Worm (Caenorhabditis elegans): ENCODE results near the gene F22F7.8.
A peak's percentile ranks its signal among the peaks of the same experiment; 100 is the strongest.
"Not testable (repeated sequence)": the region's sequence is repeated elsewhere in the genome, so short reads cannot be mapped to it uniquely, and the experiment has no call there.

F22F7.8 gene

ce11 chrV:2095772-2096171 is 26.0 kb downstream of the F22F7.8 start, which contains the start of gene clec-207:
TSS of gene clec-207 (plus strand) at chrV:2096072.
- TF ChIP-seq scrt-1 (GFP tag; IDR thresholded peaks at IDR 0.05) = no peak

DNA sequence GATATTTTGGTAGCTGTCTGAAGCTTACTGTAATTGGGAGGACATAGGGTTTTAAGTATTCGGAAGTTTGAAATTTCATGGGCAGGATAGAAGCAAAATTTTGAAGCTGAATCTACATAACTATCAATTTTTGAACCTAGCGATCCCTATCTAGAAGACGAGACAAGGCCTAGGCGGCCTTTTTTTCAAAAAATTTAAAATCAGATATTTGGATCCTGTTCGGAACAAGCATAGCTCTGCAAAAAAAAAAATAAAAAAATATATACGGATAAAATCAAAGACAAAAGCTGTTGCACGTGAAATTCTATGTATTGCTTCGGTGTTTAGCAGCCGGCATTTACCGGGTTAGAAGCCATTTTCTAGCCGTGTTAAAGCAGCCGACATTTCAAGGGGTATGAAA is 26.6 kb downstream of the F22F7.8 start, which contains the start of gene F36F12.2:
F36F12.2 (minus strand) TSS at position 101 of the 400 bp plus-strand sequence.
- no peak for TF ChIP-seq B0310.2 (tag; optimal IDR thresholded peaks at IDR 0.05)
- TF ChIP-seq ceh-13 (GFP tag; optimal IDR thresholded peaks at IDR 0.05) = no peak
- no peak for TF ChIP-seq ceh-36 (tag; optimal IDR thresholded peaks at IDR 0.05)
- no peak for TF ChIP-seq scrt-1 (GFP tag; IDR thresholded peaks at IDR 0.05)
- no peak for TF ChIP-seq hmbx-1 (tag; optimal IDR thresholded peaks at IDR 0.05)
- no peak for TF ChIP-seq ama-1 (optimal IDR thresholded peaks at IDR 0.05)
- TF ChIP-seq tbx-11 (GFP tag; IDR thresholded peaks at IDR 0.05) = no peak

- TF ChIP-seq tbx-11 (GFP tag; IDR thresholded peaks at IDR 0.05); tbx-37 (GFP tag; conservative IDR thresholded peaks at IDR 0.05); hmg-4 (GFP tag; optimal IDR thresholded peaks at IDR 0.05): not testable (repeated sequence)
These were observed 31.4 kb downstream of the F22F7.8 start, which contains the start of gene ztf-28 for ce11 chrV:2090321-2090720. TSS of gene ztf-28 (plus strand) at chrV:2090669.

- TF ChIP-seq scrt-1 (GFP tag; IDR thresholded peaks at IDR 0.05) = 0 out of 2 replicates have a peak, but pooled peaks have one; percentile 11
These were observed 36.0 kb downstream of the F22F7.8 start, which contains the start of gene F36F12.3 for ce11 chrV:2085745-2086267. TSS of gene F36F12.3 (plus strand) at chrV:2085795.

- TF ChIP-seq hmg-4 (GFP tag; optimal IDR thresholded peaks at IDR 0.05) (no peak), ceh-36 (tag; optimal IDR thresholded peaks at IDR 0.05) (no peak), hmbx-1 (tag; optimal IDR thresholded peaks at IDR 0.05) (no peak)
These were observed 37.9 kb downstream of the F22F7.8 start for ce11 chrV:2083869-2084268.

DNA sequence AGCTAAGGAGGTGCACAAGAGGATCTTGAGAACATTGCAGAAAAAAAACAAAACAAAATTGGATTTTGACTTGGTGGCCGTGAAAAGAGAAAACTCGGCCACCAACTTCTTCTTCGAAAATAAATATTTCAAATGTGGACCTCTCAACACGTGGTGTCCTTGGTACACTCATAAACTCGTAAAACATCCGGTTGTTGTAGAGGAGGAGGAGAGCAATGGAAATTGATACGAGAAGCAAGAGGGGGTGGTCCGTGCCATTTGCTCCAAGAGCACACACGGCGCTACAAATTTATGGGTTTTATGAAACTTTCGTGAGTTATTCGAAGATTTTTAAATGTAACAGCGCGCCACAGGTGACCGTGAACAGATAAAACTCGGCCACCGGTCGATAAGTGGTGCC is 39.9 kb downstream of the F22F7.8 start:
- no peak for TF ChIP-seq hmbx-1 (tag; optimal IDR thresholded peaks at IDR 0.05)

DNA sequence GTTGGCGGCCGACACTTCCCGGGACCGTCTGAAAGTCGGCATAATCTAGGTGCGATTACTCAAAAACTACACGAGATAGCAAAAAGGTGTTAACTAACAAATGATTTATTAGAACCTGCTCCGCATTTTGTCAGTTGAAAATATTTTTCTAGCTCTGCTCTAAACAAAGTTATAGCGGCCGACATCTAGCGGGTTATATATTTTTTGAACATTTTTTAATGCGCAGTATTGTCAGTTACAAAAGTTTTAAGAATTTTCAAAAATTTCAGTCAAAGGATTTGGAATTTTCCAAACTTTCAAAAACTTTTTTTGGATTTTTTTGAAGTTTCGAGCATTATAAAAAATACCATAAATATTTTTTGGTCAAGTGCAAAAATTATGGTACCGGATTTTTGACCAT is 40.5 kb downstream of the F22F7.8 start:
- no peak for TF ChIP-seq sea-1 (GFP tag; conservative IDR thresholded peaks at IDR 0.05)
- no peak for TF ChIP-seq hmg-4 (GFP tag; optimal IDR thresholded peaks at IDR 0.05)
- TF ChIP-seq F13C5.2 (tag; optimal IDR thresholded peaks at IDR 0.05) = no peak
- TF ChIP-seq tbx-37 (GFP tag; conservative IDR thresholded peaks at IDR 0.05) = no peak
- no peak for TF ChIP-seq hmbx-1 (tag; optimal IDR thresholded peaks at IDR 0.05)
- TF ChIP-seq flt-1 (GFP tag; IDR thresholded peaks at IDR 0.05) = no peak
- TF ChIP-seq tra-4 (tag; optimal IDR thresholded peaks at IDR 0.05) = no peak
- no peak for TF ChIP-seq scrt-1 (GFP tag; IDR thresholded peaks at IDR 0.05)
- TF ChIP-seq ceh-36 (tag; optimal IDR thresholded peaks at IDR 0.05) = no peak
- TF ChIP-seq ama-1 (optimal IDR thresholded peaks at IDR 0.05) = no peak
- TF ChIP-seq B0310.2 (tag; optimal IDR thresholded peaks at IDR 0.05) = no peak

- TF ChIP-seq tbx-37 (GFP tag; conservative IDR thresholded peaks at IDR 0.05) = no peak
- TF ChIP-seq ceh-13 (GFP tag; optimal IDR thresholded peaks at IDR 0.05) = no peak
- TF ChIP-seq pes-1 (GFP tag; IDR thresholded peaks at IDR 0.05) = no peak
- no peak for TF ChIP-seq hmbx-1 (tag; optimal IDR thresholded peaks at IDR 0.05)
- TF ChIP-seq ceh-36 (tag; optimal IDR thresholded peaks at IDR 0.05) = no peak
- no peak for TF ChIP-seq tbx-11 (GFP tag; IDR thresholded peaks at IDR 0.05)
- TF ChIP-seq scrt-1 (GFP tag; IDR thresholded peaks at IDR 0.05) = no peak
- no peak for TF ChIP-seq ama-1 (optimal IDR thresholded peaks at IDR 0.05)
- TF ChIP-seq hnd-1 (tag; optimal IDR thresholded peaks at IDR 0.05) = no peak
- TF ChIP-seq hmg-4 (GFP tag; optimal IDR thresholded peaks at IDR 0.05) = no peak
- no peak for TF ChIP-seq B0310.2 (tag; optimal IDR thresholded peaks at IDR 0.05)
These were observed 45.7 kb downstream of the F22F7.8 start for ce11 chrV:2076043-2076442.

- TF ChIP-seq ceh-13 (GFP tag; optimal IDR thresholded peaks at IDR 0.05) = no peak
- no peak for TF ChIP-seq hmbx-1 (tag; optimal IDR thresholded peaks at IDR 0.05)
- no peak for TF ChIP-seq flt-1 (GFP tag; IDR thresholded peaks at IDR 0.05)
- TF ChIP-seq pes-1 (GFP tag; IDR thresholded peaks at IDR 0.05) = no peak
- TF ChIP-seq scrt-1 (GFP tag; IDR thresholded peaks at IDR 0.05) = no peak
- no peak for TF ChIP-seq F13C5.2 (tag; optimal IDR thresholded peaks at IDR 0.05)
- TF ChIP-seq tra-4 (tag; optimal IDR thresholded peaks at IDR 0.05) = no peak
- no peak for TF ChIP-seq sea-1 (GFP tag; conservative IDR thresholded peaks at IDR 0.05)
- no peak for TF ChIP-seq aly-1 (tag; optimal IDR thresholded peaks at IDR 0.05)
- no peak for TF ChIP-seq tbx-11 (GFP tag; IDR thresholded peaks at IDR 0.05)
- TF ChIP-seq tbx-37 (GFP tag; conservative IDR thresholded peaks at IDR 0.05) = no peak
These were observed 49.0 kb downstream of the F22F7.8 start, which contains the start of gene Y40B10A.9 for ce11 chrV:2072807-2073206. TSS of gene Y40B10A.9 (minus strand) at chrV:2072907.
